Worm (Caenorhabditis elegans) whole organism, dauer: ENCODE data around the gene unc-6.
"Not testable (repeated sequence)": the region's sequence is repeated elsewhere in the genome, so short reads cannot be mapped to it uniquely, and the experiment has no call there.

ENCODE experiments used
- unc-62 ChIP-seq: sonication (generic microtip); optimal IDR thresholded peaks from 2 replicates; lab custom pipeline; 2017; ENCODE audit warnings: missing biosample characterization, missing genetic modification reagents, missing genetic modification characterization

unc-6 gene

ce11 chrX:6877436-6877835 is 12.0 kb upstream of the unc-6 start, which contains the start of gene col-173:
TSS of gene col-173 (minus strand) at chrX:6877536.
- no peak for TF ChIP-seq unc-62 (GFP tag; lab: Kevin White, UChicago)

ce11 chrX:6881795-6882194 is 7.7 kb upstream of the unc-6 start, which contains the start of gene F41C6.6:
TSS of gene F41C6.6 (minus strand) at chrX:6881895.
- not testable (repeated sequence) for TF ChIP-seq unc-62 (GFP tag; lab: Kevin White, UChicago)

ce11 chrX:6884439-6884838 is 5.0 kb upstream of the unc-6 start:
- no peak for TF ChIP-seq unc-62 (GFP tag; lab: Kevin White, UChicago)

ce11 chrX:6885227-6885853 is 4.1 kb upstream of the unc-6 start, which contains the start of gene F41C6.7:
TSS of gene F41C6.7 (minus strand) at chrX:6885277.
- TF ChIP-seq unc-62 (GFP tag; lab: Kevin White, UChicago), result no peak

ce11 chrX:6888208-6888607 is 1.3 kb upstream of the unc-6 start:
- TF ChIP-seq unc-62 (GFP tag; lab: Kevin White, UChicago), result no peak

ce11 chrX:6893074-6893473 is 3.6 kb downstream of the unc-6 start:
- no peak for TF ChIP-seq unc-62 (GFP tag; lab: Kevin White, UChicago)

ce11 chrX:6894104-6894503 is 4.6 kb downstream of the unc-6 start:
- no peak for TF ChIP-seq unc-62 (GFP tag; lab: Kevin White, UChicago)

- no peak for TF ChIP-seq unc-62 (GFP tag; lab: Kevin White, UChicago)
These were observed 10.4 kb downstream of the unc-6 start, which contains the start of gene F14B8.4 for ce11 chrX:6899848-6900247. TSS of gene F14B8.4 (minus strand) at chrX:6899948.

ce11 chrX:6901078-6901477 is 11.6 kb downstream of the unc-6 start, which contains the start of gene pes-23:
TSS of gene pes-23 (plus strand) at chrX:6901378.
- no peak for TF ChIP-seq unc-62 (GFP tag; lab: Kevin White, UChicago)

ce11 chrX:6902958-6903357 is 13.5 kb downstream of the unc-6 start:
- TF ChIP-seq unc-62 (GFP tag; lab: Kevin White, UChicago), result no peak

ce11 chrX:6904064-6904771 is 14.7 kb downstream of the unc-6 start, which contains the start of gene sid-5:
TSS of gene sid-5 (plus strand) at chrX:6904721.
- TF ChIP-seq unc-62 (GFP tag; lab: Kevin White, UChicago), result no peak

- TF ChIP-seq unc-62 (GFP tag; lab: Kevin White, UChicago), result no peak
These were observed 16.1 kb downstream of the unc-6 start for ce11 chrX:6905581-6905980.

- no peak for TF ChIP-seq unc-62 (GFP tag; lab: Kevin White, UChicago)
These were observed 24.5 kb downstream of the unc-6 start, which contains the start of gene nhx-4 for ce11 chrX:6913989-6914388. TSS of gene nhx-4 (plus strand) at chrX:6914289.

- TF ChIP-seq unc-62 (GFP tag; lab: Kevin White, UChicago), result no peak
These were observed 25.8 kb downstream of the unc-6 start for ce11 chrX:6915279-6915678.

- TF ChIP-seq unc-62 (GFP tag; lab: Kevin White, UChicago), result no peak
These were observed 26.7 kb downstream of the unc-6 start for ce11 chrX:6916150-6916549.

- TF ChIP-seq unc-62 (GFP tag; lab: Kevin White, UChicago), result no peak
These were observed 30.7 kb downstream of the unc-6 start for ce11 chrX:6920132-6920531.
